Fruit fly (Drosophila melanogaster) whole organism, wandering third instar larva: ENCODE measurements around the gene Tsen2.

Source experiments
- Abd-B ChIP-seq: fragments of >200 bp; optimal IDR thresholded peaks from 2 replicates; lab custom pipeline; 2017; ENCODE audit warnings: missing biosample characterization, missing genetic modification characterization
- CG32264 ChIP-seq: fragments of 200-800 bp; sonication (Bioruptor generic); optimal IDR thresholded peaks from 2 replicates; lab custom pipeline; 2016; ENCODE audit warnings: missing biosample characterization, missing genetic modification characterization
- GATAd ChIP-seq: sonication (Bioruptor generic); optimal IDR thresholded peaks from 2 replicates; lab custom pipeline; 2016; ENCODE audit warnings: missing biosample characterization, missing genetic modification characterization
- Hr78 ChIP-seq: fragments of >200 bp; optimal IDR thresholded peaks from 2 replicates; lab custom pipeline; 2017; ENCODE audit warnings: missing biosample characterization, missing genetic modification characterization
- Mio ChIP-seq: sonication (Bioruptor generic); optimal IDR thresholded peaks from 2 replicates; lab custom pipeline; 2016; ENCODE audit warnings: missing biosample characterization, missing genetic modification characterization
- Myc ChIP-seq: fragments of >200 bp; optimal IDR thresholded peaks from 2 replicates; lab custom pipeline; 2017
- br ChIP-seq: fragments of 200-800 bp; sonication (Bioruptor generic); optimal IDR thresholded peaks from 2 replicates; lab custom pipeline; 2016; ENCODE audit warnings: missing biosample characterization, missing genetic modification characterization
- brk ChIP-seq: fragments of 200-800 bp; sonication (Bioruptor generic); optimal IDR thresholded peaks from 2 replicates; lab custom pipeline; 2016; ENCODE audit warnings: missing biosample characterization, mild to moderate bottlenecking, missing genetic modification characterization
- dsf ChIP-seq: sonication (Bioruptor generic); optimal IDR thresholded peaks from 2 replicates; lab custom pipeline; 2016; ENCODE audit warnings: missing biosample characterization, missing genetic modification characterization, borderline replicate concordance
- lola ChIP-seq: fragments of >200 bp; optimal IDR thresholded peaks from 2 replicates; lab custom pipeline; 2017; ENCODE audit warnings: missing biosample characterization, missing genetic modification characterization
- pan ChIP-seq: fragments of >200 bp; optimal IDR thresholded peaks from 2 replicates; lab custom pipeline; 2017
- psq ChIP-seq: fragments of 200-800 bp; sonication (Bioruptor generic); optimal IDR thresholded peaks from 3 replicates; lab custom pipeline; 2017; ENCODE audit warnings: missing biosample characterization, mild to moderate bottlenecking, missing genetic modification characterization, moderate library complexity
- usp ChIP-seq: fragments of >200 bp; optimal IDR thresholded peaks from 2 replicates; lab custom pipeline; 2017; ENCODE audit warnings: missing biosample characterization, missing genetic modification characterization

dm6 chr2L:16731799-16732198, 2.2 kb downstream of the Tsen2 start, which contains the start of gene Prosbeta4:
- no peak for TF ChIP-seq lola (GFP tag; lab: Kevin White, UChicago)
- no peak for TF ChIP-seq br (GFP tag; lab: Kevin White, UChicago)
- TF ChIP-seq dsf (GFP tag; lab: Kevin White, UChicago), result no peak
- TF ChIP-seq Myc, result no peak
- TF ChIP-seq Abd-B (GFP tag; lab: Kevin White, UChicago), result no peak
- TF ChIP-seq Hr78 (GFP tag; lab: Kevin White, UChicago), result no peak
- TF ChIP-seq CG32264, result no peak
- TF ChIP-seq psq (GFP tag; lab: Kevin White, UChicago), result no peak
- TF ChIP-seq GATAd (GFP tag; lab: Kevin White, UChicago), result no peak
- TF ChIP-seq brk (GFP tag; lab: Kevin White, UChicago), result no peak
- TF ChIP-seq usp (GFP tag; lab: Kevin White, UChicago), result no peak
- no peak for TF ChIP-seq pan
- TF ChIP-seq Mio (GFP tag; lab: Kevin White, UChicago), result no peak
